Fruit fly (Drosophila melanogaster): Measurements from ENCODE around the gene rost.

- no peak for TF ChIP-seq CG8478 (optimal IDR thresholded peaks at IDR 0.05)
- TF ChIP-seq CTCF (optimal IDR thresholded peaks at IDR 0.05): no peak
Observed at dm6 chr2L:8982584-8983302, 6.6 kb downstream of the rost start.
